Worm (Caenorhabditis elegans) whole organism, young adult: Measurements from ENCODE around the gene ZK666.4.

ENCODE experiments used
- F23B12.7 ChIP-seq: sonication (generic microtip); optimal IDR thresholded peaks from 2 replicates; lab custom pipeline; 2017; ENCODE audit warnings: missing genetic modification characterization, mild to moderate bottlenecking, missing compliant biosample characterization, antibody characterized with exemption, moderate library complexity; ENCODE audit not compliant: insufficient read depth
- aptf-2 ChIP-seq: fragments of 200-800 bp; sonication (Bioruptor generic); conservative IDR thresholded peaks from 2 replicates; pipeline ENCODE4 v1.3.6; 2022; ENCODE audit warnings: missing genetic modification reagents, missing genetic modification characterization, missing compliant biosample characterization
- ceh-100 ChIP-seq: fragments of 200-800 bp; sonication (Bioruptor generic); IDR thresholded peaks from 2 replicates; pipeline ENCODE4 v1.3.6; 2022; ENCODE audit warnings: missing genetic modification reagents, missing genetic modification characterization, missing compliant biosample characterization
- efl-1 ChIP-seq: fragments of 150-350 bp; optimal IDR thresholded peaks from 2 replicates; lab custom pipeline; 2014; ENCODE audit warnings: missing biosample characterization, missing genetic modification reagents, missing genetic modification characterization
- egl-44 ChIP-seq: fragments of 200-800 bp; sonication (Bioruptor generic); IDR thresholded peaks from 2 replicates; pipeline ENCODE4 v1.3.6; 2022; ENCODE audit warnings: missing genetic modification reagents, missing genetic modification characterization, missing compliant biosample characterization
- ekl-4 ChIP-seq: fragments of 200-800 bp; sonication (Bioruptor generic); IDR thresholded peaks from 2 replicates; pipeline ENCODE4 v1.3.6; 2022; ENCODE audit warnings: missing genetic modification reagents, missing genetic modification characterization, missing compliant biosample characterization
- fkh-3 ChIP-seq: sonication (generic microtip); optimal IDR thresholded peaks from 2 replicates; lab custom pipeline; 2016; ENCODE audit warnings: mild to moderate bottlenecking, missing genetic modification characterization, missing compliant biosample characterization
- madf-10 ChIP-seq: sonication (generic microtip); optimal IDR thresholded peaks from 2 replicates; lab custom pipeline; 2016; ENCODE audit warnings: mild to moderate bottlenecking, missing genetic modification characterization, missing compliant biosample characterization
- madf-3 ChIP-seq: fragments of 200-800 bp; sonication (Bioruptor generic); IDR thresholded peaks from 2 replicates; pipeline ENCODE4 v1.3.6; 2022; ENCODE audit warnings: missing genetic modification reagents, missing genetic modification characterization, missing compliant biosample characterization
- madf-6 ChIP-seq: fragments of 200-800 bp; sonication (Bioruptor generic); IDR thresholded peaks from 2 replicates; pipeline ENCODE4 v1.3.6; 2022; ENCODE audit warnings: missing genetic modification reagents, missing genetic modification characterization, missing compliant biosample characterization
- mes-4 ChIP-seq: sonication (generic microtip); optimal IDR thresholded peaks from 2 replicates; lab custom pipeline; 2016; ENCODE audit warnings: missing genotype, missing genetic modification characterization, missing compliant biosample characterization
- pha-4 ChIP-seq: fragments of 150-350 bp; sonication (generic microtip); optimal IDR thresholded peaks from 2 replicates; lab custom pipeline; 2014; ENCODE audit warnings: missing biosample characterization, missing genetic modification reagents, missing genetic modification characterization
- ztf-18 ChIP-seq: sonication (generic microtip); optimal IDR thresholded peaks from 2 replicates; lab custom pipeline; 2016; ENCODE audit warnings: missing genotype, mild to moderate bottlenecking, missing genetic modification characterization, missing compliant biosample characterization

DNA sequence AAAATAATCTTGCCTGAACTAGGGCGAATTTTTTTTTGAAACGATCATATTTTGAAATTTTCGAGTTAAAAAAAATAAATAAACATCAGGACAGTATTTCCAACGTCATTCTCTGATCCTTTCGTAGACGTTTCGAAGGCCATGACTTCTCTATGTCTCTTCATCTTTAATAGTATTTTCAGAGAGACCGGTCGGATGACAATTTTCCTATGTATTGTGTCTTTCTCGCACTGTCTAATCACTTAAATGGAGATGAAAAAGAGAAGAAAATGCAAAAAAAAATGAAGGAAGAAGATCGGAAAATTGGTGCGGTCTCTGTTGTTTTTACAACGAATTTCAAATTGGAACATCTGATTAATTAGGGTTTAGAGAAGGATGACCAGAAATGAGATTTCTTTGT is 48.1 kb downstream of the ZK666.4 start:
- TF ChIP-seq fkh-3 (tag; lab: Kevin White, UChicago) (no peak), ceh-100 (no peak), madf-10 (tag; lab: Kevin White, UChicago) (no peak), mes-4 (tag; lab: Kevin White, UChicago) (no peak), ekl-4 (no peak), egl-44 (no peak), madf-3 (GFP tag; lab: Robert Waterston, UW) (no peak), F23B12.7 (no peak), aptf-2 (GFP tag; lab: Robert Waterston, UW) (no peak), madf-6 (GFP tag; lab: Robert Waterston, UW) (no peak), pha-4 (tag; lab: Kevin White, UChicago) (no peak), ztf-18 (no peak), efl-1 (GFP tag; lab: Kevin White, UChicago) (no peak)
